Worm (Caenorhabditis elegans): ENCODE measurements around the gene F58B4.2.

Gene F58B4.2

DNA sequence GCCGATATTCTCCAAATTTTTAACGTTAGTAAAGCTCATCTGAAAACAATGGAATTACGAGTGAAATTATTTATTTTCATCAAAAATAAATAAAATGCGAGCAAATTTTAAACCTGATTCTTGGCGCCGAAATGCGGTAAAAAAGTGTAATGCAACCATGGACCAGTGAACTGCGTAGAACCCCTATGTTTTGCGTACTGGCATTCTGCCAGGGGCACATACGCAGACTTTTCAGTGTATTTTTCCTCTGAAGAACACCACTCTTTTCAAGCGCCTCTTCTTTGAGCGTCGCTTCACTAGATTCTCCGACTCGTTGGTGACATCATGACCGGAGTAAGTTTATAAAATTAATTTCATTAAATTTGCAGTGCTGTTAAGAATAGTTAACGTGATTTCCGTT, 47.2 kb upstream of the F58B4.2 start, which contains the start of the genes ctf-4 and eef-1G (continued):
- TF ChIP-seq ceh-58 (GFP tag; IDR thresholded peaks at IDR 0.05), result no peak
- TF ChIP-seq lag-1 (GFP tag; IDR thresholded peaks at IDR 0.05), result no peak
- no peak for TF ChIP-seq sdz-38 (tag; optimal IDR thresholded peaks at IDR 0.05)
- TF ChIP-seq F23B12.7 (tag; optimal IDR thresholded peaks at IDR 0.05; ENCODE audit: insufficient read depth), result peak; percentile 97
- TF ChIP-seq fkh-3 (tag; optimal IDR thresholded peaks at IDR 0.05), result no peak
- TF ChIP-seq mcd-1 (GFP tag; IDR thresholded peaks at IDR 0.05), result peak; percentile 98
- TF ChIP-seq Y53F4B.3 (GFP tag; IDR thresholded peaks at IDR 0.05), result no peak
- TF ChIP-seq ztf-18 (tag; optimal IDR thresholded peaks at IDR 0.05), result peak; percentile 74
- TF ChIP-seq mel-28 (tag; optimal IDR thresholded peaks at IDR 0.05; ENCODE audit: borderline replicate concordance), result no peak
- peak; percentile 87 for TF ChIP-seq let-526 (GFP tag; IDR thresholded peaks at IDR 0.05)
- TF ChIP-seq ceh-91 (GFP tag; IDR thresholded peaks at IDR 0.05), result peak; percentile 83
- no peak for TF ChIP-seq sea-2 (GFP tag; IDR thresholded peaks at IDR 0.05)
- TF ChIP-seq zim-3 (tag; optimal IDR thresholded peaks at IDR 0.05), result no peak
- peak; percentile 88 for TF ChIP-seq snpc-1.3 (tag; optimal IDR thresholded peaks at IDR 0.05; ENCODE audit: insufficient read depth)
- no peak for TF ChIP-seq sptf-2 (GFP tag; optimal IDR thresholded peaks at IDR 0.05)
- no peak for TF ChIP-seq rec-8 (tag; optimal IDR thresholded peaks at IDR 0.05)
- no peak for TF ChIP-seq zfh-2 (GFP tag; conservative IDR thresholded peaks at IDR 0.05)
- no peak for TF ChIP-seq akir-1 (GFP tag; optimal IDR thresholded peaks at IDR 0.05)
- peak; percentile 69 for TF ChIP-seq madf-10 (tag; optimal IDR thresholded peaks at IDR 0.05)
- peak; percentile 85 for TF ChIP-seq K12H6.12 (tag; optimal IDR thresholded peaks at IDR 0.05)
- no peak for TF ChIP-seq bed-2 (GFP tag; IDR thresholded peaks at IDR 0.05)
- TF ChIP-seq ztf-6 (GFP tag; IDR thresholded peaks at IDR 0.05), result peak; percentile 71; the same call in 1 of the 2 replicates
- peak; percentile 83 for TF ChIP-seq atf-7 (tag; optimal IDR thresholded peaks at IDR 0.05)
- no peak for TF ChIP-seq ceh-40 (GFP tag; IDR thresholded peaks at IDR 0.05)
- peak; percentile 93 for TF ChIP-seq ceh-27 (GFP tag; optimal IDR thresholded peaks at IDR 0.05)
- TF ChIP-seq snpc-3.4 (tag; optimal IDR thresholded peaks at IDR 0.05), result peak; percentile 93
- TF ChIP-seq dox-1 (GFP tag; IDR thresholded peaks at IDR 0.05), result peak; percentile 97
- peak; percentile 94 for TF ChIP-seq nfyb-1 (GFP tag; IDR thresholded peaks at IDR 0.05)
- peak; percentile 66 for TF ChIP-seq gei-17 (GFP tag; optimal IDR thresholded peaks at IDR 0.05)

DNA sequence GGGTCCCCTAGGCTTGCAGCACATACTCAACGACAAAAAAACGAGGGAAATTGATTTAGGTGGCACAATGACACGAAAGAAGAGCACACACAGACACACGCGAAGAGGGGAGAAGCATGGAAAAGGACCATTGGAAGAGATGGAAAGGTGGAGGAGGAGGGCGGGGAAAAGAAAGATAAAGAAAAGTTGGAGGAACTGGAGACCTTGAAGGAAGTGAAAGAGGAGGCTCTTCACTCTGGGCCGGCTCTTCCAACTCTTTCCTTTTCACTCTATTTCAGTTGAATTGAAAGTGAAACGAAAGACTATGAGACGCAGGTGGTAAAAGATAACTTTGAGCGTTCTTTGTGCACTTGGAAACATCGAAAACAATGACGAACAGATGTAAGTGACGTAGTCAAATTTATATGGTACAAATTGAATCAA, 43.2 kb upstream of the F58B4.2 start:
- no peak for TF ChIP-seq tlf-1 (GFP tag; optimal IDR thresholded peaks at IDR 0.05)
- peak; percentile 53; the same call in 1 of the 2 replicates for TF ChIP-seq hmg-1.2 (GFP tag; IDR thresholded peaks at IDR 0.05)
- TF ChIP-seq nhr-80 (tag; optimal IDR thresholded peaks at IDR 0.05), result peak; percentile 7
- peak; percentile 29; the same call in 1 of the 2 replicates for TF ChIP-seq nfyb-1 (GFP tag; IDR thresholded peaks at IDR 0.05)
- no peak for TF ChIP-seq rec-8 (tag; optimal IDR thresholded peaks at IDR 0.05)
- TF ChIP-seq lin-40 (tag; optimal IDR thresholded peaks at IDR 0.05), result peak; percentile 34
- no peak for TF ChIP-seq snpc-4 (GFP tag; optimal IDR thresholded peaks at IDR 0.05)
- TF ChIP-seq snpc-4 (tag; optimal IDR thresholded peaks at IDR 0.05), result peak in 1 of 4 experiments; percentile 23
- TF ChIP-seq dpl-1 (GFP tag; optimal IDR thresholded peaks at IDR 0.05), result no peak
- no peak for TF ChIP-seq cebp-1 (GFP tag; IDR thresholded peaks at IDR 0.05)
- peak; percentile 66 for TF ChIP-seq cebp-1 (tag; optimal IDR thresholded peaks at IDR 0.05)
- TF ChIP-seq hsf-1 (GFP tag; IDR thresholded peaks at IDR 0.05), result 0 out of 2 replicates have a peak, but pooled peaks have one; percentile 15
- peak; percentile 86 for TF ChIP-seq zfh-2 (GFP tag; conservative IDR thresholded peaks at IDR 0.05)
- TF ChIP-seq mes-4 (tag; optimal IDR thresholded peaks at IDR 0.05), result no peak
- peak; percentile 44; the same call in 1 of the 2 replicates for TF ChIP-seq dox-1 (GFP tag; IDR thresholded peaks at IDR 0.05)
- no peak for TF ChIP-seq unc-62 (GFP tag; optimal IDR thresholded peaks at IDR 0.05)
- TF ChIP-seq Y56A3A.18 (GFP tag; IDR thresholded peaks at IDR 0.05), result 0 out of 2 replicates have a peak, but pooled peaks have one; percentile 43
- TF ChIP-seq mcd-1 (GFP tag; IDR thresholded peaks at IDR 0.05), result peak; percentile 29; the same call in 1 of the 2 replicates
- no peak for TF ChIP-seq ztf-28 (GFP tag; IDR thresholded peaks at IDR 0.05)
- TF ChIP-seq K11D2.4 (GFP tag; IDR thresholded peaks at IDR 0.05), result peak; percentile 52; the same call in 1 of the 2 replicates
- peak; percentile 67 for TF ChIP-seq K12H6.12 (tag; optimal IDR thresholded peaks at IDR 0.05)
- no peak for TF ChIP-seq cebp-2 (GFP tag; IDR thresholded peaks at IDR 0.05)
- TF ChIP-seq ceh-27 (GFP tag; optimal IDR thresholded peaks at IDR 0.05), result peak; percentile 67
- peak; percentile 36; the same call in 1 of the 2 replicates for TF ChIP-seq B0336.3 (GFP tag; IDR thresholded peaks at IDR 0.05)
- TF ChIP-seq F52B5.7 (tag; optimal IDR thresholded peaks at IDR 0.05), result peak; percentile 28
- TF ChIP-seq ztf-3 (GFP tag; optimal IDR thresholded peaks at IDR 0.05), result peak; percentile 26
